Fruit fly (Drosophila melanogaster): ENCODE data around the gene CG41284.
"Not testable (repeated sequence)": the region's sequence is repeated elsewhere in the genome, so short reads cannot be mapped to it uniquely, and the experiment has no call there.

The CG41284 gene

DNA sequence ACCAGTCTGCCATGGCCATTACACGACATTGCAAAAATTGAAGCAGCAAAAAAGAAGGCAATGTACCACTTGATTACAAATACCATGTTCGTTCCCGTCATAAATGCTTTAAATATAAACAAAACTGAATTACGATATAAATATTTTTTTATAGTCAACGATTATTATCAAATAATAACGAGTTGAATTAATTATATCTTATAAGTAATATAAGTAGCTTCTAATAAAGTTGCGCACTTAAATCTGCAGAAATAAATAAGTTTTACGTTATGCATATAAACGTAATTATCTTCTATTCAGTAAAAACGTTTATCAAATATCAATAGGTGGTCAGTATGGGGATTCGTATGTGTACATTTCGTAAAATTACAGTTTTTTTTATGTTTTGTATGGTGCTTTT is at the start of gene CG41284:
Gene CG41284 (minus strand): TSS at position 101 of the 400 bp plus-strand sequence.
- not testable (repeated sequence) for TF ChIP-seq CTCF, CG8478 (optimal IDR thresholded peaks at IDR 0.05)
